Worm (Caenorhabditis elegans): ENCODE measurements around the gene hlh-12.

DNA sequence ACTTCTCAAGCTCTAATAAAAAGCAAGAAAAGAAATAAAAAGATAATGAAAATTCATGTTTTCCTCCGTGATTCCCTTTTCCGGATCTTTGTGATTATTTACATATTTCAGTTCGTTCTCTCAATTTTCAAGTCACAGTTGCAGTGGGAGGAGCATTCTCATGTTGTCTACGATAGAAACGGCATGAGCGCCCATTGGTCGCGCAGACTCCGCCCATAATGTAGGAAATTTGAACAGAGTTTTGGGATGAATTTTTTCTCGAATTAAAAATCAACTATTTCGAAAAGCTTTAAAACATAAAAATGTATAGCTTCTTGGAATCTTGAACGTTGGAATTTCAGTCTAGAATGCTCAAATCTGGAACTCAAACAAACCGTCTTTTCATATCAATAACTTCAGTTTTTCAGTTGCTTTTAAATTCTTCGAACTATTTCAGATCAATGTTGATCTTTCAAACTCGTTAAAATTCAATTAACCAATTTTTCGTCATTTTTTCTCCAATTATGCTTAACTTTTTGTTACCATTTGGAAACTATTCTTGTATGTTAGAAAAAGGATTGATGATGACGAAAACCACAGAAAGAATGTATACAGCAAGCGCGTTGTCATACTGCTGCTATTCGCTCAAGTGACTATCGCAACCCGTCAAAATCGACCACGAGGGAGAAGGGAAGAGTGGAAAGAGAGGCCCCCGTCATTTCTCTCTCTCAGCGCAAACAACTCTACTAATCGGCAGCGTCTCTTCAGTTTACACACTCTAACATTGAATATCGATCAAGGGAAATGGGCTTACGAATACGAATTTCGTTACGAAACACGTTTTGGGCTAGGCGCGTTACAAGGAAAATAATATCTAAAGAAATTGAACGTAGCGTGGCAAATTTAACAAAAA, 47.4 kb downstream of the hlh-12 start:
- TF ChIP-seq ceh-16 (tag; optimal IDR thresholded peaks at IDR 0.05) = peak; percentile 21
- TF ChIP-seq mdl-1 (tag; optimal IDR thresholded peaks at IDR 0.05) = peak; percentile 64
- TF ChIP-seq ZK546.5 (tag; optimal IDR thresholded peaks at IDR 0.05) = no peak
- no peak for TF ChIP-seq nhr-11 (tag; optimal IDR thresholded peaks at IDR 0.05)
- TF ChIP-seq nhr-28 (tag; optimal IDR thresholded peaks at IDR 0.05) = no peak
- peak; percentile 21 for TF ChIP-seq egl-27 (tag; optimal IDR thresholded peaks at IDR 0.05)
- peak in 1 of 3 experiments; percentile 10 for TF ChIP-seq elt-3 (tag; optimal IDR thresholded peaks at IDR 0.05)

Data from whole organism, L3 larva.